Worm (Caenorhabditis elegans): Measurements from ENCODE around the gene Y46E12BL.2.

ce11 chrII:15219033-15219432, 13.7 kb upstream of the Y46E12BL.2 start:
- TF ChIP-seq F13H6.1 (tag; optimal IDR thresholded peaks at IDR 0.05) (no peak), ceh-82 (tag; optimal IDR thresholded peaks at IDR 0.05) (no peak), skn-1 (tag; optimal IDR thresholded peaks at IDR 0.05) (no peak), nhr-25 (tag; optimal IDR thresholded peaks at IDR 0.05) (no peak), zag-1 (tag; optimal IDR thresholded peaks at IDR 0.05) (no peak), aly-2 (tag; optimal IDR thresholded peaks at IDR 0.05) (no peak), ama-1 (optimal IDR thresholded peaks at IDR 0.05) (no peak), nhr-77 (tag; optimal IDR thresholded peaks at IDR 0.05) (no peak), unc-39 (tag; optimal IDR thresholded peaks at IDR 0.05) (no peak), mdl-1 (tag; optimal IDR thresholded peaks at IDR 0.05) (no peak), lsy-2 (tag; optimal IDR thresholded peaks at IDR 0.05) (no peak)
